Fruit fly (Drosophila melanogaster) whole organism, embryonic: ENCODE results near the gene Sema5c.

ENCODE experiments used
- ATbp ChIP-seq: fragments of 200-800 bp; sonication (Bioruptor generic); optimal IDR thresholded peaks from 2 replicates; lab custom pipeline; 2017; ENCODE audit warnings: missing biosample characterization, mild to moderate bottlenecking, missing genetic modification characterization, missing genetic modification reagents
- Abd-B ChIP-seq: fragments of 200-800 bp; sonication (Bioruptor generic); optimal IDR thresholded peaks from 2 replicates; lab custom pipeline; 2018; ENCODE audit warnings: missing biosample characterization, mild to moderate bottlenecking, missing genetic modification characterization, moderate library complexity
- Adf1 ChIP-seq: fragments of 200-800 bp; sonication (Bioruptor generic); IDR thresholded peaks from 2 replicates; pipeline ENCODE4 v1.3.6; 2022; ENCODE audit warnings: missing biosample characterization, missing genetic modification characterization
- CG11560 ChIP-seq: fragments of 200-800 bp; sonication (Bioruptor generic); IDR thresholded peaks from 3 replicates; pipeline ENCODE4 v1.3.6; 2022; ENCODE audit warnings: missing biosample characterization, missing genetic modification characterization
- CG12104 ChIP-seq: fragments of 200-800 bp; sonication (Bioruptor generic); optimal IDR thresholded peaks from 3 replicates; lab custom pipeline; 2016; ENCODE audit warnings: missing biosample characterization, missing genetic modification characterization
- CG12769 ChIP-seq: fragments of 200-800 bp; sonication (Bioruptor generic); optimal IDR thresholded peaks from 2 replicates; lab custom pipeline; 2019; ENCODE audit warnings: missing biosample characterization, mild to moderate bottlenecking, missing genetic modification characterization, moderate library complexity
- CG16813 ChIP-seq: fragments of 200-800 bp; sonication (Bioruptor generic); IDR thresholded peaks from 3 replicates; pipeline ENCODE4 v1.3.6; 2022; ENCODE audit warnings: missing biosample characterization, missing genetic modification characterization; ENCODE audit not compliant: partially characterized antibody
- CG17328 ChIP-seq: fragments of 200-800 bp; sonication (Bioruptor generic); IDR thresholded peaks from 2 replicates; pipeline ENCODE4 v1.3.6; 2022; ENCODE audit warnings: missing biosample characterization, missing genetic modification characterization
- CG17361 ChIP-seq: fragments of 200-800 bp; sonication (Bioruptor generic); IDR thresholded peaks from 3 replicates; pipeline ENCODE4 v1.3.6; 2022; ENCODE audit warnings: missing biosample characterization, missing genetic modification characterization
- CG17829 ChIP-seq: fragments of 200-800 bp; optimal IDR thresholded peaks from 2 replicates; lab custom pipeline; 2019; ENCODE audit warnings: missing biosample characterization, mild to moderate bottlenecking, missing genetic modification characterization, moderate library complexity
- CG31441 ChIP-seq: fragments of 200-800 bp; sonication (Bioruptor generic); IDR thresholded peaks from 2 replicates; pipeline ENCODE4 v1.3.6; 2022; ENCODE audit warnings: missing biosample characterization, missing genetic modification characterization
- CG32767 ChIP-seq: fragments of 200-800 bp; sonication (Bioruptor generic); IDR thresholded peaks from 2 replicates; pipeline ENCODE4 v1.3.6; 2022; ENCODE audit warnings: missing biosample characterization, missing genetic modification characterization
- CG33213 ChIP-seq: fragments of 200-800 bp; sonication (Bioruptor generic); optimal IDR thresholded peaks from 3 replicates; lab custom pipeline; 2016; ENCODE audit warnings: missing biosample characterization, missing genetic modification characterization
- CG3407 ChIP-seq: fragments of 200-800 bp; sonication (Bioruptor generic); optimal IDR thresholded peaks from 2 replicates; lab custom pipeline; 2018; ENCODE audit warnings: missing biosample characterization, mild to moderate bottlenecking, missing genetic modification characterization
- CG8290 ChIP-seq, 3 experiments: fragments of 200-800 bp; sonication (Bioruptor generic); optimal IDR thresholded peaks; 2 replicates each; lab custom pipeline; 2016 to 2019; ENCODE audit warnings: missing biosample characterization in 3 of 3, missing genetic modification characterization in 3 of 3, mild to moderate bottlenecking in 2 of 3, moderate library complexity in 1 of 3
- CHES-1-like ChIP-seq: fragments of 200-800 bp; sonication (Bioruptor generic); optimal IDR thresholded peaks from 2 replicates; lab custom pipeline; 2016; ENCODE audit warnings: missing biosample characterization, missing genetic modification characterization
- CoRest ChIP-seq: fragments of 200-800 bp; sonication (Bioruptor generic); optimal IDR thresholded peaks from 3 replicates; lab custom pipeline; 2018; ENCODE audit warnings: missing biosample characterization, mild to moderate bottlenecking, missing genetic modification characterization, moderate library complexity
- D ChIP-seq, 2 experiments: fragments of 200-800 bp in 1 of 2; fragments of >200 bp in 1 of 2; sonication (Bioruptor generic) in 1 of 2; optimal IDR thresholded peaks; 2 replicates in 1 of 2; 3 replicates in 1 of 2; lab custom pipeline; 2017; ENCODE audit warnings: mild to moderate bottlenecking in 1 of 2, missing biosample characterization in 1 of 2, missing genetic modification characterization in 1 of 2, missing genetic modification reagents in 1 of 2
- Gsc ChIP-seq: fragments of 200-800 bp; sonication (Bioruptor generic); IDR thresholded peaks from 2 replicates; pipeline ENCODE4 v1.3.6; 2022; ENCODE audit warnings: missing biosample characterization, missing genetic modification characterization
- H15 ChIP-seq: fragments of 200-800 bp; sonication (Bioruptor generic); IDR thresholded peaks from 3 replicates; pipeline ENCODE4 v1.3.6; 2022; ENCODE audit warnings: missing biosample characterization, missing genetic modification characterization
- H2.0 ChIP-seq: fragments of 200-800 bp; sonication (Bioruptor generic); IDR thresholded peaks from 2 replicates; pipeline ENCODE4 v1.3.6; 2022; ENCODE audit warnings: missing biosample characterization, missing genetic modification characterization
- Hand ChIP-seq: fragments of 200-800 bp; sonication (Bioruptor generic); optimal IDR thresholded peaks from 2 replicates; lab custom pipeline; 2017; ENCODE audit warnings: mild to moderate bottlenecking, missing biosample characterization, missing genetic modification reagents, missing genetic modification characterization
- Hr39 ChIP-seq: fragments of >200 bp; optimal IDR thresholded peaks from 2 replicates; lab custom pipeline; 2017
- Mrtf ChIP-seq: fragments of 200-800 bp; sonication (Bioruptor generic); IDR thresholded peaks from 3 replicates; pipeline ENCODE4 v1.3.6; 2022; ENCODE audit warnings: missing biosample characterization, missing genetic modification characterization
- Myb ChIP-seq: fragments of 200-800 bp; sonication (Bioruptor generic); optimal IDR thresholded peaks from 2 replicates; lab custom pipeline; 2016; ENCODE audit warnings: missing biosample characterization, missing genetic modification characterization
- Optix ChIP-seq: fragments of 200-800 bp; sonication (Bioruptor generic); IDR thresholded peaks from 3 replicates; pipeline ENCODE4 v1.3.6; 2022; ENCODE audit warnings: missing biosample characterization, missing genetic modification characterization
- Pdp1 ChIP-seq, 2 experiments: fragments of 200-800 bp; sonication (Bioruptor generic); optimal IDR thresholded peaks; 3 replicates each; lab custom pipeline; 2016; ENCODE audit warnings: missing biosample characterization in 2 of 2, missing genetic modification characterization in 2 of 2, mild to moderate bottlenecking in 1 of 2, moderate library complexity in 1 of 2
- Sox100B ChIP-seq: fragments of 200-800 bp; sonication (Bioruptor generic); optimal IDR thresholded peaks from 3 replicates; lab custom pipeline; 2018; ENCODE audit warnings: missing biosample characterization, mild to moderate bottlenecking, missing genetic modification characterization
- Tbp ChIP-seq: fragments of >200 bp; optimal IDR thresholded peaks from 2 replicates; lab custom pipeline; 2018; ENCODE audit warnings: missing biosample characterization, missing genetic modification characterization
- Vsx1 ChIP-seq: fragments of 200-800 bp; sonication (Bioruptor generic); optimal IDR thresholded peaks from 2 replicates; lab custom pipeline; 2017; ENCODE audit warnings: missing biosample characterization, mild to moderate bottlenecking, missing genetic modification characterization, missing genetic modification reagents
- ap ChIP-seq: fragments of 200-800 bp; sonication (Bioruptor generic); IDR thresholded peaks from 2 replicates; pipeline ENCODE4 v1.3.6; 2022; ENCODE audit warnings: missing biosample characterization, missing genetic modification characterization
- az2 ChIP-seq: fragments of 200-800 bp; sonication (Bioruptor generic); optimal IDR thresholded peaks from 3 replicates; lab custom pipeline; 2016; ENCODE audit warnings: missing biosample characterization, missing genetic modification characterization
- bcd ChIP-seq: fragments of 200-800 bp; sonication (Bioruptor generic); optimal IDR thresholded peaks from 2 replicates; lab custom pipeline; 2017; ENCODE audit warnings: missing biosample characterization, mild to moderate bottlenecking, missing genetic modification characterization
- chn ChIP-seq: fragments of 200-800 bp; sonication (Bioruptor generic); optimal IDR thresholded peaks from 2 replicates; lab custom pipeline; 2016; ENCODE audit warnings: missing biosample characterization, missing genetic modification characterization
- eve ChIP-seq, 2 experiments: fragments of >200 bp; optimal IDR thresholded peaks; 2 replicates each; lab custom pipeline; 2017; ENCODE audit warnings: missing biosample characterization in 2 of 2, missing genetic modification characterization in 2 of 2
- grau ChIP-seq: fragments of 200-800 bp; optimal IDR thresholded peaks from 3 replicates; lab custom pipeline; 2019; ENCODE audit warnings: missing biosample characterization, mild to moderate bottlenecking, missing genetic modification characterization, moderate library complexity
- ham ChIP-seq: fragments of 200-800 bp; sonication (Bioruptor generic); IDR thresholded peaks from 2 replicates; pipeline ENCODE4 v1.3.6; 2022; ENCODE audit warnings: missing biosample characterization, missing genetic modification characterization
- jumu ChIP-seq: fragments of 200-800 bp; sonication (Bioruptor generic); optimal IDR thresholded peaks from 3 replicates; lab custom pipeline; 2016; ENCODE audit warnings: missing biosample characterization, missing genetic modification characterization
- lov ChIP-seq, 2 experiments: fragments of 200-800 bp in 1 of 2; fragments of >200 bp in 1 of 2; sonication (Bioruptor generic) in 1 of 2; IDR thresholded peaks in 1 of 2; optimal IDR thresholded peaks in 1 of 2; 2 replicates in 1 of 2; 3 replicates in 1 of 2; pipeline versions ENCODE4 v1.3.6 to Lab custom; 2017 to 2022; ENCODE audit warnings: missing biosample characterization in 1 of 2, missing genetic modification characterization in 1 of 2
- nmo ChIP-seq: fragments of 200-800 bp; sonication (Bioruptor generic); optimal IDR thresholded peaks from 2 replicates; lab custom pipeline; 2018; ENCODE audit warnings: missing biosample characterization, mild to moderate bottlenecking, missing genetic modification characterization, moderate library complexity
- pb ChIP-seq: fragments of 200-800 bp; sonication (Bioruptor generic); optimal IDR thresholded peaks from 3 replicates; lab custom pipeline; 2016; ENCODE audit warnings: missing biosample characterization, missing genetic modification characterization
- pita ChIP-seq: fragments of 200-800 bp; sonication (Bioruptor generic); optimal IDR thresholded peaks from 2 replicates; lab custom pipeline; 2017; ENCODE audit warnings: missing biosample characterization, mild to moderate bottlenecking, missing genetic modification characterization
- prd ChIP-seq, 3 experiments: fragments of >200 bp in 2 of 3; fragments of 200-800 bp in 1 of 3; sonication (Bioruptor generic) in 1 of 3; optimal IDR thresholded peaks in 2 of 3; IDR thresholded peaks in 1 of 3; 2 replicates in 2 of 3; 3 replicates in 1 of 3; pipeline versions ENCODE4 v1.3.6 to Lab custom; 2017 to 2022; ENCODE audit warnings: missing biosample characterization in 1 of 3, missing genetic modification characterization in 1 of 3
- ranshi ChIP-seq: fragments of 200-800 bp; sonication (Bioruptor generic); IDR thresholded peaks from 2 replicates; pipeline ENCODE4 v1.3.6; 2022; ENCODE audit warnings: missing biosample characterization, missing genetic modification characterization
- shn ChIP-seq: fragments of 200-800 bp; sonication (Bioruptor generic); optimal IDR thresholded peaks from 3 replicates; lab custom pipeline; 2016; ENCODE audit warnings: missing biosample characterization, missing genetic modification characterization
- sob ChIP-seq: fragments of 200-800 bp; sonication (Bioruptor generic); IDR thresholded peaks from 2 replicates; pipeline ENCODE4 v1.3.6; 2022; ENCODE audit warnings: missing biosample characterization, missing genetic modification characterization
- tio ChIP-seq: fragments of 200-800 bp; sonication (Bioruptor generic); optimal IDR thresholded peaks from 2 replicates; lab custom pipeline; 2017; ENCODE audit warnings: missing biosample characterization, missing genetic modification characterization, inconsistent platforms
- zen2 ChIP-seq: fragments of 200-800 bp; sonication (Bioruptor generic); IDR thresholded peaks from 3 replicates; pipeline ENCODE4 v1.3.6; 2022; ENCODE audit warnings: missing biosample characterization, missing genetic modification characterization; ENCODE audit not compliant: partially characterized antibody
- zfh1 ChIP-seq: fragments of 200-800 bp; sonication (Bioruptor generic); IDR thresholded peaks from 3 replicates; pipeline ENCODE4 v1.3.6; 2022; ENCODE audit warnings: missing biosample characterization, missing genetic modification characterization

Gene Sema5c

DNA sequence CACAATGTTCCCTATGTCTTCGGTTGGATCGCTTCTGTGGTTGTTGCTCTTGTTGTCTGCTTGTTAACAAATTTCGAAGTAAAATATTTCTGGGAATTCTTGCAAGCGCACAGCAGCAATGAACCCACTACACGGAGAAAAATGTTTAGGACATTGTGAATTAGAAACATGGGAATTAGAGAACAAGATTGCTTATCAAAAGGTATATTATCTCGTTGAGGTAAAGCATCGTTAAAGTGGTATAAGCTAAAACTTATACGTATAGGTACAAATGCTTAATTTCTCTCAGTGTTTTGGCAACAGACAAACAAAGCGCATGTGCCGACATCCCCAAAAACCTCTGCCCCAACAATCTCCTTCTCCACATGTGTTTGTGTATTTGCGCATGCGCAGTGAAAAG lies 27.9 kb downstream of the Sema5c start (continued):
- peak; percentile 22 for TF ChIP-seq Abd-B (GFP tag; lab: Kevin White, UChicago)
- no peak for TF ChIP-seq prd (optimal IDR thresholded peaks at IDR 0.05; lab: Kevin White, UChicago)
- 0 out of 3 replicates have a peak, but pooled peaks have one; percentile 40 for TF ChIP-seq prd (GFP tag; IDR thresholded peaks at IDR 0.05; lab: Robert Waterston, UW)
- no peak for TF ChIP-seq ham (GFP tag; lab: Robert Waterston, UW)
- peak; percentile 59 for TF ChIP-seq Sox100B (GFP tag; lab: Kevin White, UChicago)
- TF ChIP-seq Adf1 (GFP tag; lab: Robert Waterston, UW), result no peak
- no peak for TF ChIP-seq CHES-1-like
- peak; percentile 37; the same call in 1 of the 2 replicates for TF ChIP-seq CG31441 (GFP tag; lab: Robert Waterston, UW)
- peak; percentile 25 for TF ChIP-seq grau (tag; lab: Kevin White, UChicago)
- no peak for TF ChIP-seq Hr39 (lab: Kevin White, UChicago)
- peak; percentile 31 for TF ChIP-seq CoRest (tag; lab: Kevin White, UChicago)
- peak; percentile 5 for TF ChIP-seq Myb (GFP tag; lab: Kevin White, UChicago)
- TF ChIP-seq CG12769 (tag; lab: Kevin White, UChicago), result peak; percentile 10
- TF ChIP-seq CG33213 (GFP tag; lab: Kevin White, UChicago), result peak; percentile 46
- TF ChIP-seq CG16813 (GFP tag; lab: Robert Waterston, UW), result no peak
- TF ChIP-seq Hand (GFP tag; lab: Kevin White, UChicago), result no peak
- no peak for TF ChIP-seq eve (GFP tag; optimal IDR thresholded peaks at IDR 0.05; lab: Kevin White, UChicago)
- no peak for TF ChIP-seq Optix (GFP tag; lab: Robert Waterston, UW)
- TF ChIP-seq Vsx1, result peak; percentile 15
- TF ChIP-seq CG11560, result no peak
- TF ChIP-seq zen2 (GFP tag; lab: Robert Waterston, UW), result no peak
- peak; percentile 46; the same call in 2 of the 3 replicates for TF ChIP-seq CG17361 (GFP tag; lab: Robert Waterston, UW)
- TF ChIP-seq tio (GFP tag; lab: Kevin White, UChicago), result peak; percentile 11
- TF ChIP-seq CG32767 (GFP tag; lab: Robert Waterston, UW), result peak; percentile 32; the same call in 1 of the 2 replicates
- TF ChIP-seq pb (GFP tag; lab: Kevin White, UChicago), result peak; percentile 53
- no peak for TF ChIP-seq sob (GFP tag; lab: Robert Waterston, UW)
- no peak for TF ChIP-seq D (optimal IDR thresholded peaks at IDR 0.05; lab: Kevin White, UChicago)
- TF ChIP-seq D (GFP tag; optimal IDR thresholded peaks at IDR 0.05; lab: Kevin White, UChicago), result peak; percentile 57
- peak; percentile 22; the same call in 1 of the 2 replicates for TF ChIP-seq CG17328
- 0 out of 2 replicates have a peak, but pooled peaks have one; percentile 16 for TF ChIP-seq ap (GFP tag; lab: Robert Waterston, UW)
- TF ChIP-seq ATbp (GFP tag; lab: Kevin White, UChicago), result peak; percentile 70
- peak; percentile 14 for TF ChIP-seq shn (GFP tag; lab: Kevin White, UChicago)
- TF ChIP-seq CG3407, result peak; percentile 1
- peak; percentile 15 for TF ChIP-seq bcd
- TF ChIP-seq nmo (GFP tag; lab: Kevin White, UChicago), result peak; percentile 22
- TF ChIP-seq jumu (GFP tag; lab: Kevin White, UChicago), result peak; percentile 53
- TF ChIP-seq pita (GFP tag; lab: Kevin White, UChicago), result no peak
- no peak for TF ChIP-seq CG8290 (GFP tag; optimal IDR thresholded peaks at IDR 0.05; lab: Kevin White, UChicago)
- peak in 1 of 2 experiments; percentile 12 for TF ChIP-seq CG8290 (tag; optimal IDR thresholded peaks at IDR 0.05; lab: Kevin White, UChicago)
- 0 out of 2 replicates have a peak, but pooled peaks have one; percentile 22 for TF ChIP-seq Gsc (GFP tag; lab: Robert Waterston, UW)
- no peak for TF ChIP-seq lov (optimal IDR thresholded peaks at IDR 0.05; lab: Kevin White, UChicago)
- 0 out of 3 replicates have a peak, but pooled peaks have one; percentile 17 for TF ChIP-seq lov (GFP tag; IDR thresholded peaks at IDR 0.05; lab: Robert Waterston, UW)
- peak; percentile 29; the same call in 1 of the 2 replicates for TF ChIP-seq ranshi (GFP tag; lab: Robert Waterston, UW)
- TF ChIP-seq CG12104 (GFP tag; lab: Kevin White, UChicago), result no peak
- no peak for TF ChIP-seq H2.0
- peak in 1 of 2 experiments; percentile 26 for TF ChIP-seq Pdp1 (GFP tag; optimal IDR thresholded peaks at IDR 0.05; lab: Kevin White, UChicago)
- TF ChIP-seq CG17829, result peak; percentile 30
- TF ChIP-seq az2 (GFP tag; lab: Kevin White, UChicago), result peak; percentile 36
- peak; percentile 66 for TF ChIP-seq zfh1
- 0 out of 3 replicates have a peak, but pooled peaks have one; percentile 38 for TF ChIP-seq H15 (GFP tag; lab: Robert Waterston, UW)
- TF ChIP-seq Tbp, result no peak
- no peak for TF ChIP-seq Mrtf
- TF ChIP-seq chn (GFP tag; lab: Kevin White, UChicago), result peak; percentile 32
